Fruit fly (Drosophila melanogaster) whole organism, wandering third instar larva: ENCODE data around the gene CG1324.

Experiments
- Abd-B ChIP-seq: fragments of >200 bp; optimal IDR thresholded peaks from 2 replicates; lab custom pipeline; 2017; ENCODE audit warnings: missing biosample characterization, missing genetic modification characterization
- CrebA ChIP-seq: fragments of 200-800 bp; sonication (Bioruptor generic); optimal IDR thresholded peaks from 2 replicates; lab custom pipeline; 2016; ENCODE audit warnings: missing biosample characterization, mild to moderate bottlenecking, missing genetic modification characterization, borderline replicate concordance
- Hnf4 ChIP-seq: fragments of 200-800 bp; sonication (Bioruptor generic); optimal IDR thresholded peaks from 2 replicates; lab custom pipeline; 2016; ENCODE audit warnings: missing biosample characterization, mild to moderate bottlenecking, missing genetic modification characterization
- OdsH ChIP-seq: fragments of 200-800 bp; sonication (Bioruptor generic); optimal IDR thresholded peaks from 2 replicates; lab custom pipeline; 2016; ENCODE audit warnings: missing biosample characterization, mild to moderate bottlenecking, missing genetic modification characterization
- brk ChIP-seq: fragments of 200-800 bp; sonication (Bioruptor generic); optimal IDR thresholded peaks from 2 replicates; lab custom pipeline; 2016; ENCODE audit warnings: missing biosample characterization, mild to moderate bottlenecking, missing genetic modification characterization
- dmrt93B ChIP-seq: fragments of 200-800 bp; sonication (Bioruptor generic); optimal IDR thresholded peaks from 2 replicates; lab custom pipeline; 2018; ENCODE audit warnings: missing biosample characterization, mild to moderate bottlenecking, missing genetic modification characterization
- fru ChIP-seq: fragments of 200-800 bp; sonication (Bioruptor generic); optimal IDR thresholded peaks from 3 replicates; lab custom pipeline; 2016; ENCODE audit warnings: missing biosample characterization, mild to moderate bottlenecking, missing genetic modification characterization
- woc ChIP-seq: sonication (Bioruptor generic); optimal IDR thresholded peaks from 2 replicates; lab custom pipeline; 2016; ENCODE audit warnings: missing biosample characterization, mild to moderate bottlenecking, missing genetic modification characterization

- no peak for TF ChIP-seq Hnf4 (GFP tag; lab: Kevin White, UChicago)
- no peak for TF ChIP-seq fru (GFP tag; lab: Kevin White, UChicago)
- TF ChIP-seq Abd-B (GFP tag; lab: Kevin White, UChicago) = no peak
- no peak for TF ChIP-seq CrebA (GFP tag; lab: Kevin White, UChicago)
- TF ChIP-seq brk = no peak
- no peak for TF ChIP-seq OdsH (GFP tag; lab: Kevin White, UChicago)
- no peak for TF ChIP-seq woc (GFP tag; lab: Kevin White, UChicago)
- no peak for TF ChIP-seq dmrt93B (GFP tag; lab: Kevin White, UChicago)
Observed at dm6 chrX:20691213-20691612, 44.5 kb downstream of the CG1324 start.
